3 worm cellular contexts compared by ENCODE assay signal in genomic region chrII:9285171-9286025, ce11.
TF ChIP-seq lines count a peak whose summit lies in the region.

Gene mtrr-1, plus strand, starts transcription at chrII:9285975.

TF ChIP-seq in whole organism, L1 larva, 84 proteins besides CTCF, POLR2A, EP300 and RAD21 (continued from another document):
- TF ChIP-seq unc-98 (GFP tag; IDR thresholded peaks at IDR 0.05; lab: Robert Waterston, UW), result no peak
- TF ChIP-seq xbp-1 (tag; optimal IDR thresholded peaks at IDR 0.05; lab: Kevin White, UChicago), result peak; percentile 20
- TF ChIP-seq nhr-85 (tag; lab: Kevin White, UChicago), result peak; percentile 67
- TF ChIP-seq nhr-71 (tag; optimal IDR thresholded peaks at IDR 0.05; lab: Kevin White, UChicago), result peak; percentile 55
- TF ChIP-seq ztf-4 (tag; optimal IDR thresholded peaks at IDR 0.05; lab: Kevin White, UChicago), result peak; percentile 5
- no peak for TF ChIP-seq hpl-2 (GFP tag; optimal IDR thresholded peaks at IDR 0.05; lab: Kevin White, UChicago)
- TF ChIP-seq Y116A8C.19 (tag; optimal IDR thresholded peaks at IDR 0.05; lab: Kevin White, UChicago; ENCODE audit: borderline replicate concordance), result no peak

TF ChIP-seq in whole organism, L3 larva, 47 proteins besides CTCF, POLR2A, EP300 and RAD21 (continued from another document):
- TF ChIP-seq ZK546.5 (tag; optimal IDR thresholded peaks at IDR 0.05; lab: Kevin White, UChicago), result no peak

TF ChIP-seq in whole organism, young adult, 124 proteins besides CTCF, POLR2A, EP300 and RAD21 (continued from another document):
- TF ChIP-seq lin-35 (GFP tag; optimal IDR thresholded peaks at IDR 0.05; lab: Kevin White, UChicago) (peak in 1 of 3 experiments; percentile 30), ceh-91 (GFP tag; IDR thresholded peaks at IDR 0.05; lab: Robert Waterston, UW) (no peak), C17E4.6 (GFP tag; IDR thresholded peaks at IDR 0.05; lab: Robert Waterston, UW) (no peak), let-607 (tag; optimal IDR thresholded peaks at IDR 0.05; lab: Kevin White, UChicago) (no peak), F22D6.2 (tag; optimal IDR thresholded peaks at IDR 0.05; lab: Kevin White, UChicago) (no peak), hrde-1 (tag; optimal IDR thresholded peaks at IDR 0.05; lab: Kevin White, UChicago; ENCODE audit: borderline replicate concordance) (no peak), mxl-1 (tag; optimal IDR thresholded peaks at IDR 0.05; lab: Kevin White, UChicago) (no peak), dox-1 (GFP tag; IDR thresholded peaks at IDR 0.05; lab: Robert Waterston, UW) (no peak), mes-4 (tag; optimal IDR thresholded peaks at IDR 0.05; lab: Kevin White, UChicago) (no peak), Y67H2A.10 (GFP tag; conservative IDR thresholded peaks at IDR 0.05; lab: Robert Waterston, UW) (no peak), F57A8.1 (GFP tag; optimal IDR thresholded peaks at IDR 0.05; lab: Kevin White, UChicago) (no peak), nhr-90 (tag; optimal IDR thresholded peaks at IDR 0.05; lab: Kevin White, UChicago) (no peak), ztf-6 (GFP tag; IDR thresholded peaks at IDR 0.05; lab: Robert Waterston, UW) (no peak), hlh-26 (GFP tag; conservative IDR thresholded peaks at IDR 0.05; lab: Robert Waterston, UW) (no peak), tlf-1 (GFP tag; optimal IDR thresholded peaks at IDR 0.05; lab: Kevin White, UChicago) (peak; percentile 7), attf-3 (GFP tag; conservative IDR thresholded peaks at IDR 0.05; lab: Robert Waterston, UW) (no peak), F33H1.4 (GFP tag; IDR thresholded peaks at IDR 0.05; lab: Robert Waterston, UW) (peak; percentile 91), K11D2.4 (GFP tag; IDR thresholded peaks at IDR 0.05; lab: Robert Waterston, UW) (no peak), F49E8.2 (tag; optimal IDR thresholded peaks at IDR 0.05; lab: Kevin White, UChicago; ENCODE audit: insufficient read depth) (peak; percentile 46), ztf-3 (GFP tag; optimal IDR thresholded peaks at IDR 0.05; lab: Kevin White, UChicago) (no peak), rcor-1 (GFP tag; IDR thresholded peaks at IDR 0.05; lab: Robert Waterston, UW) (no peak), lsy-27 (tag; optimal IDR thresholded peaks at IDR 0.05; lab: Kevin White, UChicago; ENCODE audit: borderline replicate concordance, insufficient read depth) (no peak), atf-7 (tag; optimal IDR thresholded peaks at IDR 0.05; lab: Kevin White, UChicago) (no peak), ets-4 (GFP tag; optimal IDR thresholded peaks at IDR 0.05; lab: Kevin White, UChicago) (no peak), F39B2.1 (GFP tag; IDR thresholded peaks at IDR 0.05; lab: Robert Waterston, UW) (no peak), madf-6 (GFP tag; IDR thresholded peaks at IDR 0.05; lab: Robert Waterston, UW) (peak; percentile 87), nhr-80 (tag; optimal IDR thresholded peaks at IDR 0.05; lab: Kevin White, UChicago) (no peak), nfya-2 (GFP tag; IDR thresholded peaks at IDR 0.05; lab: Robert Waterston, UW) (no peak), sdz-38 (tag; optimal IDR thresholded peaks at IDR 0.05; lab: Kevin White, UChicago) (no peak)
